Worm (Caenorhabditis elegans) whole organism, L1 larva: ENCODE measurements around the gene cah-1.
A peak's percentile ranks its signal among the peaks of the same experiment; 100 is the strongest.

Experiments used
- C04F5.9 ChIP-seq: sonication (generic microtip); optimal IDR thresholded peaks from 2 replicates; lab custom pipeline; 2016; ENCODE audit warnings: missing genetic modification characterization, missing compliant biosample characterization
- C34B4.2 ChIP-seq: sonication (generic microtip); optimal IDR thresholded peaks from 2 replicates; lab custom pipeline; 2017; ENCODE audit warnings: mild to moderate bottlenecking, missing genetic modification characterization, missing compliant biosample characterization
- F16B12.6 ChIP-seq: fragments of 150-350 bp; optimal IDR thresholded peaks from 2 replicates; lab custom pipeline; 2014; ENCODE audit warnings: missing biosample characterization, missing genetic modification characterization
- alr-1 ChIP-seq: fragments of 200-800 bp; sonication (Bioruptor generic); optimal IDR thresholded peaks from 2 replicates; lab custom pipeline; 2018; ENCODE audit warnings: borderline replicate concordance, mild to moderate bottlenecking, missing genetic modification characterization, missing compliant biosample characterization
- ama-1 ChIP-seq: fragments of 150-350 bp; optimal IDR thresholded peaks from 2 replicates; lab custom pipeline; 2014
- blmp-1 ChIP-seq: fragments of 150-350 bp; optimal IDR thresholded peaks from 2 replicates; lab custom pipeline; 2014; ENCODE audit warnings: missing biosample characterization, missing genetic modification characterization
- ceh-63 ChIP-seq: fragments of 200-800 bp; sonication (Bioruptor generic); optimal IDR thresholded peaks from 2 replicates; lab custom pipeline; 2018; ENCODE audit warnings: mild to moderate bottlenecking, missing genetic modification characterization, missing compliant biosample characterization
- ceh-8 ChIP-seq: fragments of 200-800 bp; sonication (Bioruptor generic); optimal IDR thresholded peaks from 2 replicates; lab custom pipeline; 2018; ENCODE audit warnings: mild to moderate bottlenecking, missing genetic modification characterization, moderate library complexity, missing compliant biosample characterization
- ces-1 ChIP-seq: fragments of 150-350 bp; optimal IDR thresholded peaks from 2 replicates; lab custom pipeline; 2014; ENCODE audit warnings: missing biosample characterization, missing genetic modification reagents, missing genetic modification characterization
- dpl-1 ChIP-seq, 3 experiments: fragments of 150-350 bp in 2 of 3; sonication (generic microtip) in 1 of 3; optimal IDR thresholded peaks; 2 replicates each; lab custom pipeline; 2014 to 2017; ENCODE audit warnings: missing biosample characterization in 3 of 3, missing genetic modification characterization in 3 of 3, missing genetic modification reagents in 3 of 3
- dsc-1 ChIP-seq: sonication (generic microtip); optimal IDR thresholded peaks from 2 replicates; lab custom pipeline; 2016; ENCODE audit warnings: mild to moderate bottlenecking, missing genetic modification characterization, missing compliant biosample characterization
- efl-1 ChIP-seq, 4 experiments: fragments of 150-350 bp; optimal IDR thresholded peaks in 3 of 4; peaks in 1 of 4; 1 replicate in 1 of 4; 2 replicates in 3 of 4; lab custom pipeline; 2014; ENCODE audit warnings: missing biosample characterization in 2 of 4, missing genetic modification characterization in 2 of 4, missing genetic modification reagents in 2 of 4
- efl-3 ChIP-seq: fragments of 200-800 bp; sonication (Bioruptor generic); optimal IDR thresholded peaks from 2 replicates; lab custom pipeline; 2018; ENCODE audit warnings: mild to moderate bottlenecking, missing genetic modification characterization, missing compliant biosample characterization
- elt-2 ChIP-seq: sonication (generic microtip); optimal IDR thresholded peaks from 2 replicates; lab custom pipeline; 2016; ENCODE audit warnings: missing genetic modification characterization, mild to moderate bottlenecking, inconsistent platforms, missing compliant biosample characterization, missing genetic modification reagents
- elt-3 ChIP-seq, 6 experiments: fragments of 150-350 bp in 1 of 6; sonication (generic microtip); optimal IDR thresholded peaks; 2 replicates each; lab custom pipeline; 2017 to 2018; ENCODE audit warnings: missing biosample characterization in 6 of 6, missing genetic modification characterization in 6 of 6, inconsistent platforms in 1 of 6
- fkh-10 ChIP-seq: sonication (generic microtip); optimal IDR thresholded peaks from 2 replicates; lab custom pipeline; 2017; ENCODE audit warnings: missing biosample characterization, missing genetic modification reagents, missing genetic modification characterization
- grh-1 ChIP-seq: fragments of 200-800 bp; sonication (Bioruptor generic); IDR thresholded peaks from 2 replicates; pipeline ENCODE4 v1.3.6; 2022; ENCODE audit warnings: missing genetic modification reagents, missing genetic modification characterization, missing compliant biosample characterization
- hlh-4 ChIP-seq: sonication (generic microtip); optimal IDR thresholded peaks from 2 replicates; lab custom pipeline; 2016; ENCODE audit warnings: mild to moderate bottlenecking, missing genetic modification characterization, missing compliant biosample characterization
- irx-1 ChIP-seq: sonication (generic microtip); optimal IDR thresholded peaks from 2 replicates; lab custom pipeline; 2016; ENCODE audit warnings: missing genetic modification characterization, missing compliant biosample characterization
- jun-1 ChIP-seq: fragments of 150-350 bp; optimal IDR thresholded peaks from 2 replicates; lab custom pipeline; 2014; ENCODE audit warnings: missing biosample characterization, missing genetic modification reagents, missing genetic modification characterization
- lin-13 ChIP-seq: fragments of 150-350 bp; optimal IDR thresholded peaks from 2 replicates; lab custom pipeline; 2014; ENCODE audit warnings: missing biosample characterization, missing genetic modification reagents, missing genetic modification characterization
- lin-14 ChIP-seq: fragments of 200-800 bp; sonication (Bioruptor generic); optimal IDR thresholded peaks from 2 replicates; lab custom pipeline; 2018; ENCODE audit warnings: mild to moderate bottlenecking, missing genetic modification characterization, moderate library complexity, missing compliant biosample characterization
- lin-35 ChIP-seq, 2 experiments: fragments of 150-350 bp; optimal IDR thresholded peaks; 2 replicates each; lab custom pipeline; 2014; ENCODE audit warnings: missing biosample characterization in 2 of 2, missing genetic modification characterization in 2 of 2, missing genetic modification reagents in 2 of 2
- lin-39 ChIP-seq: fragments of 150-350 bp; optimal IDR thresholded peaks from 2 replicates; lab custom pipeline; 2014; ENCODE audit warnings: missing biosample characterization, missing genetic modification reagents, missing genetic modification characterization
- lsy-2 ChIP-seq, 2 experiments: fragments of 150-350 bp; optimal IDR thresholded peaks; 2 replicates each; lab custom pipeline; 2014; ENCODE audit warnings: missing biosample characterization in 2 of 2, missing genetic modification characterization in 2 of 2
- mdl-1 ChIP-seq, 2 experiments: fragments of 150-350 bp; optimal IDR thresholded peaks; 2 replicates each; lab custom pipeline; 2014 to 2017; ENCODE audit warnings: missing biosample characterization in 2 of 2, missing genetic modification characterization in 2 of 2, inconsistent platforms in 1 of 2
- mef-2 ChIP-seq: fragments of 150-350 bp; optimal IDR thresholded peaks from 2 replicates; lab custom pipeline; 2014; ENCODE audit warnings: missing biosample characterization, missing genetic modification characterization
- mep-1 ChIP-seq: fragments of 150-350 bp; optimal IDR thresholded peaks from 2 replicates; lab custom pipeline; 2014; ENCODE audit warnings: missing biosample characterization, missing genetic modification characterization
- nhr-20 ChIP-seq: sonication (generic microtip); optimal IDR thresholded peaks from 2 replicates; lab custom pipeline; 2016; ENCODE audit warnings: mild to moderate bottlenecking, missing genetic modification characterization, missing compliant biosample characterization
- nhr-47 ChIP-seq: sonication (generic microtip); optimal IDR thresholded peaks from 2 replicates; lab custom pipeline; 2016; ENCODE audit warnings: mild to moderate bottlenecking, missing genetic modification characterization, moderate library complexity, missing compliant biosample characterization
- nhr-77 ChIP-seq: fragments of 150-350 bp; optimal IDR thresholded peaks from 2 replicates; lab custom pipeline; 2014; ENCODE audit warnings: missing biosample characterization, missing genetic modification characterization
- nhr-84 ChIP-seq: sonication (generic microtip); optimal IDR thresholded peaks from 2 replicates; lab custom pipeline; 2017; ENCODE audit warnings: missing biosample characterization, missing genetic modification characterization
- nhr-85 ChIP-seq: sonication (generic microtip); peaks from one replicate; lab custom pipeline; 2016; ENCODE audit warnings: missing genetic modification characterization, inconsistent platforms, missing compliant biosample characterization
- pag-3 ChIP-seq: sonication (generic microtip); optimal IDR thresholded peaks from 2 replicates; lab custom pipeline; 2017; ENCODE audit warnings: missing genetic modification characterization, mild to moderate bottlenecking, missing compliant biosample characterization, antibody characterized with exemption, borderline replicate concordance; ENCODE audit not compliant: insufficient read depth
- pax-3 ChIP-seq: fragments of 200-800 bp; sonication (Bioruptor generic); optimal IDR thresholded peaks from 2 replicates; lab custom pipeline; 2018; ENCODE audit warnings: mild to moderate bottlenecking, missing genetic modification characterization, moderate library complexity, missing compliant biosample characterization
- rnt-1 ChIP-seq: sonication (generic microtip); optimal IDR thresholded peaks from 2 replicates; lab custom pipeline; 2016; ENCODE audit warnings: mild to moderate bottlenecking, missing genetic modification characterization, moderate library complexity, missing compliant biosample characterization
- skn-1 ChIP-seq: fragments of 150-350 bp; optimal IDR thresholded peaks from 2 replicates; lab custom pipeline; 2014; ENCODE audit warnings: missing biosample characterization, missing genetic modification characterization
- snpc-4 ChIP-seq: fragments of 150-350 bp; optimal IDR thresholded peaks from 2 replicates; lab custom pipeline; 2014; ENCODE audit warnings: missing biosample characterization, missing genetic modification characterization
- snu-23 ChIP-seq: sonication (generic microtip); optimal IDR thresholded peaks from 2 replicates; lab custom pipeline; 2016; ENCODE audit warnings: missing genetic modification characterization, missing compliant biosample characterization
- sox-4 ChIP-seq: sonication (generic microtip); optimal IDR thresholded peaks from 2 replicates; lab custom pipeline; 2016; ENCODE audit warnings: missing genetic modification characterization, missing compliant biosample characterization
- sptf-1 ChIP-seq: fragments of 150-350 bp; optimal IDR thresholded peaks from 2 replicates; lab custom pipeline; 2014; ENCODE audit warnings: missing biosample characterization, missing genetic modification characterization
- tbx-2 ChIP-seq: sonication (generic microtip); optimal IDR thresholded peaks from 2 replicates; lab custom pipeline; 2016; ENCODE audit warnings: missing genetic modification characterization, missing compliant biosample characterization
- unc-86 ChIP-seq: sonication (generic microtip); optimal IDR thresholded peaks from 2 replicates; lab custom pipeline; 2016; ENCODE audit warnings: missing genetic modification characterization, missing compliant biosample characterization
- unc-98 ChIP-seq: fragments of 200-800 bp; sonication (Bioruptor generic); IDR thresholded peaks from 2 replicates; pipeline ENCODE4 v1.3.6; 2022; ENCODE audit warnings: missing genetic modification characterization, missing compliant biosample characterization
- zag-1 ChIP-seq: fragments of 150-350 bp; optimal IDR thresholded peaks from 2 replicates; lab custom pipeline; 2014; ENCODE audit warnings: missing biosample characterization, missing genetic modification characterization
- zip-4 ChIP-seq: fragments of 200-800 bp; sonication (Bioruptor generic); optimal IDR thresholded peaks from 2 replicates; lab custom pipeline; 2018; ENCODE audit warnings: mild to moderate bottlenecking, missing genetic modification characterization, moderate library complexity, missing compliant biosample characterization

The cah-1 gene

DNA sequence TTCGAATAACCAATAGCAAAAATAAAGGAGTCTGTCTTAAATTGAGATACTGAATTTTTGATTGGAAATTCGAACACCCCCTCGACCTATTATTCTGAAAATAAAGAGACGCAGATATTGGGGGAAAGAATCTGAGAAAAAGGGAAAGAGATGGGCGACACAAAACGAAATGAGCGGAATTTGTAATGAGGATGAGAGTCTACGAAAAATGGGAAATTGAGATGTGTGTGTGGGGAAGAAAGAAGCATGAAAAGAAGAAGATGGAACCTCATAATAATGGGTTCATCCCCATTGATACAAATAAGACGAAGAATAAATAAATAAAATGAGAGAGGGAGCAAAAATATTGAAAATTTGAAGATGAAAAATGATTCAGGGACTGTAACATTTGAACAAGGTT, at the start of gene cah-1:
Gene cah-1, minus strand, starts transcription at position 101 of the 400 bp plus-strand sequence.
- peak; percentile 15 for TF ChIP-seq unc-86 (tag; lab: Kevin White, UChicago)
- no peak for TF ChIP-seq C34B4.2 (tag; lab: Kevin White, UChicago)
- peak; percentile 11 for TF ChIP-seq lin-14 (GFP tag; lab: Kevin White, UChicago)
- TF ChIP-seq tbx-2: no peak
- TF ChIP-seq ceh-63 (GFP tag; lab: Kevin White, UChicago): no peak
- no peak for TF ChIP-seq nhr-77 (tag; lab: Kevin White, UChicago)
- TF ChIP-seq grh-1 (GFP tag; lab: Robert Waterston, UW): no peak
- no peak for TF ChIP-seq efl-1 (optimal IDR thresholded peaks at IDR 0.05; lab: Kevin White, UChicago)
- peak in 1 of 2 experiments; percentile 19 for TF ChIP-seq efl-1 (GFP tag; optimal IDR thresholded peaks at IDR 0.05 in 1 of 2; lab: Kevin White, UChicago)
- no peak for TF ChIP-seq fkh-10 (GFP tag; lab: Kevin White, UChicago)
- no peak for TF ChIP-seq mef-2 (tag; lab: Kevin White, UChicago)

- TF ChIP-seq mdl-1 (tag; optimal IDR thresholded peaks at IDR 0.05; lab: Kevin White, UChicago): no peak
- TF ChIP-seq lin-35 (GFP tag; optimal IDR thresholded peaks at IDR 0.05; lab: Kevin White, UChicago): no peak
- TF ChIP-seq nhr-20: no peak
- peak; percentile 76 for TF ChIP-seq tbx-2
- no peak for TF ChIP-seq snpc-4 (tag; lab: Kevin White, UChicago)
- TF ChIP-seq mef-2 (tag; lab: Kevin White, UChicago): no peak
- no peak for TF ChIP-seq sptf-1 (tag; lab: Kevin White, UChicago)
- TF ChIP-seq unc-98 (GFP tag; lab: Robert Waterston, UW): no peak
- no peak for TF ChIP-seq fkh-10 (GFP tag; lab: Kevin White, UChicago)
- no peak for TF ChIP-seq snu-23 (GFP tag; lab: Kevin White, UChicago)
- TF ChIP-seq lsy-2 (tag; optimal IDR thresholded peaks at IDR 0.05; lab: Kevin White, UChicago): peak in 1 of 2 experiments; percentile 60
- no peak for TF ChIP-seq dpl-1 (GFP tag; optimal IDR thresholded peaks at IDR 0.05; lab: Kevin White, UChicago)
- no peak for TF ChIP-seq efl-1 (optimal IDR thresholded peaks at IDR 0.05; lab: Kevin White, UChicago)
- peak in 1 of 2 experiments; percentile 46 for TF ChIP-seq efl-1 (GFP tag; optimal IDR thresholded peaks at IDR 0.05 in 1 of 2; lab: Kevin White, UChicago)
- no peak for TF ChIP-seq jun-1
- TF ChIP-seq elt-2 (tag; lab: Kevin White, UChicago): no peak
- TF ChIP-seq ces-1 (GFP tag; lab: Kevin White, UChicago): no peak
- TF ChIP-seq C04F5.9 (tag; lab: Kevin White, UChicago): no peak
- TF ChIP-seq pax-3 (tag; lab: Kevin White, UChicago): no peak
- TF ChIP-seq rnt-1 (tag; lab: Kevin White, UChicago): peak; percentile 20
Measured at ce11 chrIII:5134506-5134905, 49.1 kb upstream of the cah-1 start.

- no peak for TF ChIP-seq hlh-4 (tag; lab: Kevin White, UChicago)
- TF ChIP-seq mep-1 (tag; lab: Kevin White, UChicago): no peak
- TF ChIP-seq efl-3 (GFP tag; lab: Kevin White, UChicago): no peak
- TF ChIP-seq ceh-8 (GFP tag; lab: Kevin White, UChicago): no peak
- TF ChIP-seq lin-39 (tag; lab: Kevin White, UChicago): no peak
- no peak for TF ChIP-seq sox-4 (tag; lab: Kevin White, UChicago)
Measured at ce11 chrIII:5130654-5131053, 45.2 kb upstream of the cah-1 start.

DNA sequence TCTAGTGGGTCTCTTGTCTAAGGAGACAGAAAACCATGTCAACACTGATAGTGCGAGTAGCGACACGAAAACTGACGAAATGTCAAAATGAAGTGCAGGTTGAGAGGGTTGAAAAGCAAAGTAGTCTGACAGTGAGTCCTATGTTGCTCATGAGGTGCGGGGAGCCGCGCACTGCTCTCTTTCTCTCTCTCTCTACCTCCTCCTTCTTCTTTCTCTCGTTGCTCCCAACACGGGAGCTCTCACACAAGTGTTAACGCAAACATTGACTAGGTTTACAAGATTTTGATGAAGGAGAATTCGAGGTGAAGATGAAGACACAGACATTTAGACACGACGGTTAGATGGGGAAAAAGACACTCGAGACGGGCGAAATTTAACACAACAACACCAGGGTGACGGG, 43.8 kb upstream of the cah-1 start:
- TF ChIP-seq pag-3 (tag; lab: Kevin White, UChicago): no peak
- TF ChIP-seq nhr-47 (tag; lab: Kevin White, UChicago): no peak
- TF ChIP-seq ama-1 (lab: Kevin White, UChicago): no peak
- TF ChIP-seq nhr-85 (tag; lab: Kevin White, UChicago): no peak
- peak; percentile 26 for TF ChIP-seq lin-14 (GFP tag; lab: Kevin White, UChicago)
- TF ChIP-seq skn-1 (tag; lab: Kevin White, UChicago): no peak
- no peak for TF ChIP-seq mep-1 (tag; lab: Kevin White, UChicago)
- peak in 1 of 2 experiments; percentile 23 for TF ChIP-seq lsy-2 (tag; optimal IDR thresholded peaks at IDR 0.05; lab: Kevin White, UChicago)
- TF ChIP-seq nhr-84 (tag; lab: Kevin White, UChicago): no peak
- TF ChIP-seq lin-13 (GFP tag; lab: Kevin White, UChicago): no peak
- no peak for TF ChIP-seq F16B12.6
- no peak for TF ChIP-seq blmp-1 (tag; lab: Kevin White, UChicago)
- no peak for TF ChIP-seq dsc-1 (tag; lab: Kevin White, UChicago)
- no peak for TF ChIP-seq zip-4 (GFP tag; lab: Kevin White, UChicago)
- no peak for TF ChIP-seq mdl-1 (tag; optimal IDR thresholded peaks at IDR 0.05; lab: Kevin White, UChicago)
- no peak for TF ChIP-seq zag-1 (tag; lab: Kevin White, UChicago)
- TF ChIP-seq irx-1 (tag; lab: Kevin White, UChicago): no peak
- no peak for TF ChIP-seq elt-3 (tag; optimal IDR thresholded peaks at IDR 0.05; lab: Kevin White, UChicago)
- no peak for TF ChIP-seq snpc-4 (tag; lab: Kevin White, UChicago)
- TF ChIP-seq alr-1 (tag; lab: Kevin White, UChicago): no peak
